Worm (Caenorhabditis elegans) whole organism, L4 larva: ENCODE measurements around the gene F11D5.7.
A peak's percentile ranks its signal among the peaks of the same experiment; 100 is the strongest.

Source experiments
- D1046.2 ChIP-seq: fragments of 200-800 bp; sonication (Bioruptor generic); IDR thresholded peaks from 2 replicates; pipeline ENCODE4 v1.3.6; 2022; ENCODE audit warnings: missing genetic modification characterization, missing compliant biosample characterization
- F26F4.8 ChIP-seq: fragments of 200-800 bp; sonication (Bioruptor generic); conservative IDR thresholded peaks from 2 replicates; pipeline ENCODE4 v1.3.6; 2022; ENCODE audit warnings: missing genetic modification characterization, missing compliant biosample characterization
- F37D6.2 ChIP-seq: sonication (generic microtip); optimal IDR thresholded peaks from 2 replicates; lab custom pipeline; 2016; ENCODE audit warnings: mild to moderate bottlenecking, missing genetic modification characterization, missing compliant biosample characterization
- F44E2.7 ChIP-seq: fragments of 200-800 bp; sonication (Bioruptor generic); IDR thresholded peaks from 2 replicates; pipeline ENCODE4 v2.1.2; 2022; ENCODE audit warnings: missing genetic modification characterization, missing compliant biosample characterization
- R02D3.7 ChIP-seq: fragments of 150-350 bp; sonication (generic microtip); optimal IDR thresholded peaks from 3 replicates; lab custom pipeline; 2014; ENCODE audit warnings: missing biosample characterization, missing genetic modification characterization
- Y48G9A.11 ChIP-seq: fragments of 200-800 bp; sonication (Bioruptor generic); IDR thresholded peaks from 2 replicates; pipeline ENCODE4 v1.3.6; 2022; ENCODE audit warnings: missing genetic modification reagents, missing genetic modification characterization, missing compliant biosample characterization
- aha-1 ChIP-seq: fragments of 150-350 bp; peaks from one replicate; lab custom pipeline; 2014; ENCODE audit warnings: missing biosample characterization, missing genetic modification characterization
- ama-1 ChIP-seq: fragments of 150-350 bp; optimal IDR thresholded peaks from 2 replicates; lab custom pipeline; 2014; ENCODE audit warnings: inconsistent platforms, mixed read lengths
- attf-4 ChIP-seq: sonication (generic microtip); optimal IDR thresholded peaks from 3 replicates; lab custom pipeline; 2017; ENCODE audit warnings: missing biosample characterization, missing genetic modification characterization
- ceh-44 ChIP-seq: fragments of 200-800 bp; sonication (Bioruptor generic); IDR thresholded peaks from 2 replicates; pipeline ENCODE4 v1.3.6; 2022; ENCODE audit warnings: missing genetic modification reagents, missing genetic modification characterization, missing compliant biosample characterization
- ctbp-1 ChIP-seq: fragments of 200-800 bp; sonication (Bioruptor generic); IDR thresholded peaks from 2 replicates; pipeline ENCODE4 v1.3.6; 2022; ENCODE audit warnings: missing genetic modification reagents, missing genetic modification characterization, missing compliant biosample characterization
- daf-16 ChIP-seq, 3 experiments: sonication (generic microtip); optimal IDR thresholded peaks; 2 replicates each; lab custom pipeline; 2016 to 2017; ENCODE audit warnings: missing genetic modification characterization in 3 of 3, missing genetic modification reagents in 3 of 3, mild to moderate bottlenecking in 2 of 3, missing compliant biosample characterization in 2 of 3, missing biosample characterization in 1 of 3, moderate library complexity in 1 of 3
- dmd-6 ChIP-seq: fragments of 200-800 bp; sonication (Bioruptor generic); IDR thresholded peaks from 2 replicates; pipeline ENCODE4 v1.3.6; 2022; ENCODE audit warnings: missing genetic modification reagents, missing genetic modification characterization, missing compliant biosample characterization
- dpl-1 ChIP-seq: fragments of 150-350 bp; optimal IDR thresholded peaks from 2 replicates; lab custom pipeline; 2014; ENCODE audit warnings: missing biosample characterization, missing genetic modification reagents, missing genetic modification characterization
- dve-1 ChIP-seq: sonication (generic microtip); optimal IDR thresholded peaks from 2 replicates; lab custom pipeline; 2017; ENCODE audit warnings: antibody characterized with exemption, mild to moderate bottlenecking, missing genetic modification characterization, missing compliant biosample characterization; ENCODE audit not compliant: insufficient read depth
- egl-27 ChIP-seq: sonication (generic microtip); optimal IDR thresholded peaks from 3 replicates; lab custom pipeline; 2017; ENCODE audit warnings: missing biosample characterization, missing genetic modification reagents, missing genetic modification characterization
- fkh-10 ChIP-seq: fragments of 150-350 bp; optimal IDR thresholded peaks from 2 replicates; lab custom pipeline; 2014; ENCODE audit warnings: missing biosample characterization, missing genetic modification reagents, missing genetic modification characterization
- gei-8 ChIP-seq: fragments of 200-800 bp; sonication (Bioruptor generic); optimal IDR thresholded peaks from 2 replicates; lab custom pipeline; 2018; ENCODE audit warnings: mild to moderate bottlenecking, missing genetic modification characterization, missing compliant biosample characterization
- hlh-11 ChIP-seq: fragments of 200-800 bp; sonication (Bioruptor generic); optimal IDR thresholded peaks from 2 replicates; lab custom pipeline; 2018; ENCODE audit warnings: mild to moderate bottlenecking, missing genetic modification characterization, missing compliant biosample characterization
- lin-1 ChIP-seq: fragments of 200-800 bp; sonication (Bioruptor generic); IDR thresholded peaks from 2 replicates; pipeline ENCODE4 v1.3.6; 2022; ENCODE audit warnings: missing genetic modification reagents, missing genetic modification characterization, missing compliant biosample characterization
- lin-13 ChIP-seq: fragments of 150-350 bp; optimal IDR thresholded peaks from 2 replicates; lab custom pipeline; 2014; ENCODE audit warnings: missing biosample characterization, missing genetic modification reagents, missing genetic modification characterization
- lin-15B ChIP-seq: fragments of 150-350 bp; sonication (generic microtip); optimal IDR thresholded peaks from 3 replicates; lab custom pipeline; 2014; ENCODE audit warnings: missing biosample characterization, missing genetic modification characterization
- lin-29 ChIP-seq: fragments of 200-800 bp; sonication (Bioruptor generic); IDR thresholded peaks from 2 replicates; pipeline ENCODE4 v1.3.6; 2022; ENCODE audit warnings: missing genetic modification reagents, missing genetic modification characterization, missing compliant biosample characterization
- lin-38 ChIP-seq: fragments of 200-800 bp; sonication (Bioruptor generic); IDR thresholded peaks from 2 replicates; pipeline ENCODE4 v1.3.6; 2022; ENCODE audit warnings: missing genetic modification reagents, missing genetic modification characterization, missing compliant biosample characterization
- lin-39 ChIP-seq: fragments of 150-350 bp; optimal IDR thresholded peaks from 2 replicates; lab custom pipeline; 2014; ENCODE audit warnings: missing biosample characterization, missing genetic modification reagents, missing genetic modification characterization
- mes-2 ChIP-seq: sonication (generic microtip); optimal IDR thresholded peaks from 2 replicates; lab custom pipeline; 2016; ENCODE audit warnings: missing genotype, mild to moderate bottlenecking, missing genetic modification characterization, missing compliant biosample characterization; ENCODE audit not compliant: poor library complexity, severe bottlenecking
- nhr-10 ChIP-seq: fragments of 150-350 bp; optimal IDR thresholded peaks from 2 replicates; lab custom pipeline; 2014; ENCODE audit warnings: missing biosample characterization, missing genetic modification characterization
- nhr-111 ChIP-seq: fragments of 200-800 bp; sonication (Bioruptor generic); optimal IDR thresholded peaks from 2 replicates; lab custom pipeline; 2018; ENCODE audit warnings: mild to moderate bottlenecking, missing genetic modification characterization, missing compliant biosample characterization
- nhr-28 ChIP-seq: fragments of 150-350 bp; optimal IDR thresholded peaks from 2 replicates; lab custom pipeline; 2014; ENCODE audit warnings: missing biosample characterization, missing genetic modification characterization
- nhr-48 ChIP-seq: sonication (generic microtip); optimal IDR thresholded peaks from 2 replicates; lab custom pipeline; 2016; ENCODE audit warnings: mild to moderate bottlenecking, missing genetic modification characterization, missing compliant biosample characterization
- nhr-6 ChIP-seq: fragments of 150-350 bp; optimal IDR thresholded peaks from 2 replicates; lab custom pipeline; 2014; ENCODE audit warnings: missing biosample characterization, missing genetic modification characterization
- nhr-77 ChIP-seq: fragments of 150-350 bp; optimal IDR thresholded peaks from 2 replicates; lab custom pipeline; 2014; ENCODE audit warnings: missing biosample characterization, missing genetic modification characterization
- pha-4 ChIP-seq, 2 experiments: fragments of 150-350 bp in 1 of 2; fragments of 200-800 bp in 1 of 2; sonication (Bioruptor generic) in 1 of 2; IDR thresholded peaks in 1 of 2; optimal IDR thresholded peaks in 1 of 2; 2 replicates each; pipeline versions ENCODE4 v1.3.6 to Lab custom; 2014 to 2022; ENCODE audit warnings: missing genetic modification characterization in 2 of 2, missing genetic modification reagents in 2 of 2, missing biosample characterization in 1 of 2, missing compliant biosample characterization in 1 of 2
- php-3 ChIP-seq: fragments of 200-800 bp; sonication (Bioruptor generic); IDR thresholded peaks from 2 replicates; pipeline ENCODE4 v1.3.6; 2022; ENCODE audit warnings: missing genetic modification reagents, missing genetic modification characterization, missing compliant biosample characterization
- pqm-1 ChIP-seq: sonication (generic microtip); optimal IDR thresholded peaks from 2 replicates; lab custom pipeline; 2017; ENCODE audit warnings: missing biosample characterization, missing genetic modification characterization
- rbr-2 ChIP-seq: sonication (generic microtip); optimal IDR thresholded peaks from 2 replicates; lab custom pipeline; 2016; ENCODE audit warnings: missing genotype, missing genetic modification characterization, missing compliant biosample characterization
- saeg-2 ChIP-seq: fragments of 200-800 bp; sonication (Bioruptor generic); IDR thresholded peaks from 2 replicates; pipeline ENCODE4 v1.3.6; 2022; ENCODE audit warnings: missing genetic modification reagents, missing genetic modification characterization, missing compliant biosample characterization
- vab-7 ChIP-seq: fragments of 200-800 bp; sonication (Bioruptor generic); IDR thresholded peaks from 2 replicates; pipeline ENCODE4 v1.3.6; 2022; ENCODE audit warnings: missing genetic modification reagents, missing genetic modification characterization, missing compliant biosample characterization
- ztf-7 ChIP-seq: fragments of 150-350 bp; optimal IDR thresholded peaks from 2 replicates; lab custom pipeline; 2014; ENCODE audit warnings: missing biosample characterization, missing genetic modification characterization

F11D5.7 gene

DNA sequence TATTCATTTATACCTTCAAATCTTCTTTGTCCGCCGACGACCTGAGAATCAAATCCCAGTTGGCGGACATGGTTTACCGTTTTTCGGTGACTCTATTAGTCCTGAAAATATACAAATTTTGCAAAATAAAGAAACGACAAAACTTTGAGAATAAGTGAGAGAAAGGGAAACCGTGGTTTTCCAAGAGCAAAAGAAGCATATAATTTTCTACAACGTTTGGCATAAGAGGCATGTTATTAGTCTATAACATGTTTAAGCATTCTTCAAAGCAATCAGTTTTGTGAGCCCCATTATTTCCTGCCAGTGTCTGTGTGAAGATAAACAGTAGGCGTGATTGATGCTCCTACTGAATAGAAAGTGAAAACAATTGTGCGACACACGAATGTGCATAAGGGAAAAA lies 24.0 kb upstream of the F11D5.7 start, which contains the start of gene K09C4.10:
TSS of gene K09C4.10 (minus strand) at position 101 of the 400 bp plus-strand sequence.
- no peak for TF ChIP-seq ama-1
- TF ChIP-seq ctbp-1 (GFP tag; lab: Robert Waterston, UW), result no peak
- no peak for TF ChIP-seq dpl-1 (GFP tag; lab: Kevin White, UChicago)
- TF ChIP-seq, all 104 proteins: peak for 0

DNA sequence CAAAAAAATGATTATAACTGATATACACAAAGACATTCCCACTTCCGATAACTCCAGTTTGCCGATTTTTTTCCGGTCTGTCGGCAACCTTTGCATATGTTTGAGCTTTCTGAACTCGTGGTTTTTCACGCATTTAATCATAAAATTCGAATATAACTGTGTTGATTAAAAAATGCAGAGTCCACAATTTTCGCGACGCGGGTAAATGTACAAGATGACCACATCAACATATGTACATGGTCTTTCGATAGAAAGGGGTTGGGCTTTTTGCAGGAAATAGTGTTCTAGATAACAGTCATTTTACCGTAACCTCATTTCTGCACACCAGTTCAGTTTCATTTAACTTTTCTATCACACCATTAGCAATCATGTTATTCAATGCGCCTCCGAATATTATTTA lies 21.9 kb upstream of the F11D5.7 start, which contains the start of gene K09C4.5:
TSS of gene K09C4.5 (plus strand) at position 326 of the 400 bp plus-strand sequence.
- TF ChIP-seq nhr-111 (GFP tag; lab: Kevin White, UChicago) (no peak), hlh-11 (tag; lab: Kevin White, UChicago) (peak; percentile 13), lin-13 (GFP tag; lab: Kevin White, UChicago) (no peak), nhr-28 (tag; lab: Kevin White, UChicago) (peak; percentile 62), pqm-1 (tag; lab: Kevin White, UChicago) (peak; percentile 37), aha-1 (tag; lab: Kevin White, UChicago) (peak; percentile 13), lin-15B (no peak), daf-16 (GFP tag; optimal IDR thresholded peaks at IDR 0.05; lab: Kevin White, UChicago) (no peak), daf-16 (tag; optimal IDR thresholded peaks at IDR 0.05; lab: Kevin White, UChicago) (peak; percentile 64), lin-39 (no peak), vab-7 (GFP tag; lab: Robert Waterston, UW) (no peak), Y48G9A.11 (GFP tag; lab: Robert Waterston, UW) (no peak)

DNA sequence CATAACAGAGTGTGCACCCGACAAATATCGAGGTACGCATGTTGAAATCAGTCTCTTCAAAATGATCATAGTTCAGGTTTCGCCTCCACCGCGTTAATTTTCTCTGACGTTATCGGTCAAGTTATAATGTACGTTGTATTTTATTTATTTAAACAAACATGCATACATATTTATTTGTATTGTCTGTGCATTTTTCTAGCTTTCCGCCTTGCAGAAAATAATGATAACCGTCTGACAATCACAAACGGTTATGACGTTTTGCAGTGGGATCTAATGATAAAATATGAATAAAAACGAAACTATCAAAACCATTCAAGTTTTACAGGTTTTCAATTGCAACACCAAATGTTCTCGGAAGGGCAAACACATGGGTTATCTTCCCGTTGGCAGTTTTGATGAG lies 21.0 kb upstream of the F11D5.7 start:
- no peak for TF ChIP-seq F37D6.2 (tag; lab: Kevin White, UChicago)
- TF ChIP-seq fkh-10 (GFP tag; lab: Kevin White, UChicago), result no peak
- TF ChIP-seq nhr-111 (GFP tag; lab: Kevin White, UChicago), result no peak
- TF ChIP-seq ceh-44 (GFP tag; lab: Robert Waterston, UW), result no peak
- peak; percentile 42 for TF ChIP-seq nhr-48
- TF ChIP-seq aha-1 (tag; lab: Kevin White, UChicago), result peak; percentile 73
- no peak for TF ChIP-seq attf-4 (tag; lab: Kevin White, UChicago)
- no peak for TF ChIP-seq nhr-10 (tag; lab: Kevin White, UChicago)
- no peak for TF ChIP-seq R02D3.7 (tag; lab: Kevin White, UChicago)
- TF ChIP-seq daf-16 (GFP tag; optimal IDR thresholded peaks at IDR 0.05; lab: Kevin White, UChicago), result no peak
- TF ChIP-seq daf-16 (tag; optimal IDR thresholded peaks at IDR 0.05; lab: Kevin White, UChicago), result peak; percentile 69
- TF ChIP-seq F44E2.7, result no peak
- no peak for TF ChIP-seq pha-4 (GFP tag; IDR thresholded peaks at IDR 0.05; lab: Robert Waterston, UW)
- TF ChIP-seq pha-4 (tag; optimal IDR thresholded peaks at IDR 0.05; lab: Kevin White, UChicago), result no peak
- no peak for TF ChIP-seq pqm-1 (tag; lab: Kevin White, UChicago)
- TF ChIP-seq lin-29 (GFP tag; lab: Robert Waterston, UW), result no peak
- TF ChIP-seq ztf-7 (tag; lab: Kevin White, UChicago), result no peak
- no peak for TF ChIP-seq mes-2 (tag; lab: Kevin White, UChicago)
- no peak for TF ChIP-seq vab-7 (GFP tag; lab: Robert Waterston, UW)
- TF ChIP-seq lin-1, result no peak
- no peak for TF ChIP-seq lin-38 (GFP tag; lab: Robert Waterston, UW)
- TF ChIP-seq D1046.2 (GFP tag; lab: Robert Waterston, UW), result no peak
- peak; percentile 5 for TF ChIP-seq nhr-28 (tag; lab: Kevin White, UChicago)
- TF ChIP-seq hlh-11 (tag; lab: Kevin White, UChicago), result peak; percentile 48
- TF ChIP-seq F26F4.8, result no peak
- no peak for TF ChIP-seq nhr-77 (tag; lab: Kevin White, UChicago)
- peak; percentile 0 for TF ChIP-seq nhr-6
- TF ChIP-seq php-3 (GFP tag; lab: Robert Waterston, UW), result peak; percentile 58; the same call in 1 of the 2 replicates
- TF ChIP-seq egl-27 (tag; lab: Kevin White, UChicago), result no peak
- TF ChIP-seq saeg-2 (GFP tag; lab: Robert Waterston, UW), result peak; percentile 45; the same call in 1 of the 2 replicates
- no peak for TF ChIP-seq gei-8 (GFP tag; lab: Kevin White, UChicago)
- TF ChIP-seq dmd-6, result peak; percentile 58
- no peak for TF ChIP-seq lin-13 (GFP tag; lab: Kevin White, UChicago)
- peak; percentile 29 for TF ChIP-seq dve-1 (tag; lab: Kevin White, UChicago)
- TF ChIP-seq rbr-2 (tag; lab: Kevin White, UChicago), result no peak
